Worm (Caenorhabditis elegans) whole organism, L2 larva: Measurements from ENCODE around the gene C27H5.6.

Experiments used
- C34F6.9 ChIP-seq: fragments of 150-350 bp; optimal IDR thresholded peaks from 2 replicates; lab custom pipeline; 2014; ENCODE audit warnings: missing biosample characterization, missing genetic modification characterization
- ZK546.5 ChIP-seq: sonication (generic microtip); optimal IDR thresholded peaks from 2 replicates; lab custom pipeline; 2017; ENCODE audit warnings: missing biosample characterization, missing genetic modification characterization
- aly-2 ChIP-seq: fragments of 150-350 bp; optimal IDR thresholded peaks from 2 replicates; lab custom pipeline; 2014; ENCODE audit warnings: missing biosample characterization, missing genetic modification characterization
- blmp-1 ChIP-seq: sonication (generic microtip); optimal IDR thresholded peaks from 2 replicates; lab custom pipeline; 2017; ENCODE audit warnings: missing genetic modification characterization, mild to moderate bottlenecking, missing compliant biosample characterization, antibody characterized with exemption, moderate library complexity; ENCODE audit not compliant: insufficient read depth
- ceh-16 ChIP-seq: fragments of 150-350 bp; optimal IDR thresholded peaks from 2 replicates; lab custom pipeline; 2014; ENCODE audit warnings: missing biosample characterization, missing genetic modification characterization
- ceh-82 ChIP-seq: fragments of 150-350 bp; optimal IDR thresholded peaks from 2 replicates; lab custom pipeline; 2014; ENCODE audit warnings: missing biosample characterization, missing genetic modification characterization
- crh-2 ChIP-seq: sonication (generic microtip); optimal IDR thresholded peaks from 2 replicates; lab custom pipeline; 2017; ENCODE audit warnings: missing biosample characterization, missing genetic modification characterization
- egl-27 ChIP-seq: sonication (generic microtip); optimal IDR thresholded peaks from 3 replicates; lab custom pipeline; 2017; ENCODE audit warnings: missing biosample characterization, missing genetic modification reagents, missing genetic modification characterization
- elt-1 ChIP-seq: fragments of 150-350 bp; optimal IDR thresholded peaks from 2 replicates; lab custom pipeline; 2014; ENCODE audit warnings: missing biosample characterization, missing genetic modification characterization
- fos-1 ChIP-seq: fragments of 150-350 bp; optimal IDR thresholded peaks from 2 replicates; lab custom pipeline; 2014; ENCODE audit warnings: missing biosample characterization, missing genetic modification characterization
- gmeb-1 ChIP-seq: fragments of 150-350 bp; optimal IDR thresholded peaks from 2 replicates; lab custom pipeline; 2014; ENCODE audit warnings: missing biosample characterization, missing genetic modification characterization
- lin-11 ChIP-seq: fragments of 150-350 bp; sonication (generic microtip); optimal IDR thresholded peaks from 2 replicates; lab custom pipeline; 2014; ENCODE audit warnings: missing biosample characterization, missing genetic modification characterization, inconsistent platforms, mixed read lengths
- lin-13 ChIP-seq: fragments of 150-350 bp; optimal IDR thresholded peaks from 2 replicates; lab custom pipeline; 2014; ENCODE audit warnings: missing biosample characterization, missing genetic modification reagents, missing genetic modification characterization
- lsy-2 ChIP-seq, 2 experiments: fragments of 150-350 bp in 1 of 2; sonication (generic microtip) in 1 of 2; optimal IDR thresholded peaks; 2 replicates each; lab custom pipeline; 2014 to 2017; ENCODE audit warnings: missing biosample characterization in 2 of 2, missing genetic modification characterization in 2 of 2
- mab-5 ChIP-seq: fragments of 150-350 bp; optimal IDR thresholded peaks from 2 replicates; lab custom pipeline; 2014; ENCODE audit warnings: missing biosample characterization, missing genetic modification characterization
- mbf-1 ChIP-seq: sonication (generic microtip); optimal IDR thresholded peaks from 2 replicates; lab custom pipeline; 2017; ENCODE audit warnings: missing biosample characterization, missing genetic modification characterization
- mdl-1 ChIP-seq, 2 experiments: fragments of 150-350 bp in 1 of 2; sonication (generic microtip) in 1 of 2; optimal IDR thresholded peaks; 2 replicates each; lab custom pipeline; 2017; ENCODE audit warnings: missing biosample characterization in 2 of 2, missing genetic modification characterization in 2 of 2
- nhr-10 ChIP-seq: sonication (generic microtip); optimal IDR thresholded peaks from 2 replicates; lab custom pipeline; 2017; ENCODE audit warnings: missing biosample characterization, missing genetic modification characterization
- nhr-11 ChIP-seq: fragments of 150-350 bp; optimal IDR thresholded peaks from 2 replicates; lab custom pipeline; 2014; ENCODE audit warnings: missing biosample characterization, missing genetic modification characterization
- nhr-129 ChIP-seq: fragments of 150-350 bp; optimal IDR thresholded peaks from 2 replicates; lab custom pipeline; 2014; ENCODE audit warnings: missing biosample characterization, missing genetic modification characterization
- nhr-21 ChIP-seq: fragments of 150-350 bp; optimal IDR thresholded peaks from 2 replicates; lab custom pipeline; 2014; ENCODE audit warnings: missing biosample characterization, missing genetic modification characterization
- nhr-23 ChIP-seq: fragments of 150-350 bp; optimal IDR thresholded peaks from 2 replicates; lab custom pipeline; 2014; ENCODE audit warnings: missing biosample characterization, missing genetic modification reagents, missing genetic modification characterization
- nhr-237 ChIP-seq: fragments of 150-350 bp; optimal IDR thresholded peaks from 2 replicates; lab custom pipeline; 2014; ENCODE audit warnings: missing biosample characterization, missing genetic modification characterization
- nhr-25 ChIP-seq: fragments of 150-350 bp; sonication (generic microtip); optimal IDR thresholded peaks from 3 replicates; lab custom pipeline; 2014; ENCODE audit warnings: missing biosample characterization, missing genetic modification characterization
- peb-1 ChIP-seq: fragments of 150-350 bp; optimal IDR thresholded peaks from 2 replicates; lab custom pipeline; 2014; ENCODE audit warnings: missing biosample characterization, missing genetic modification characterization
- sem-4 ChIP-seq: fragments of 150-350 bp; optimal IDR thresholded peaks from 2 replicates; lab custom pipeline; 2014; ENCODE audit warnings: missing biosample characterization, missing genetic modification reagents, missing genetic modification characterization
- skn-1 ChIP-seq: sonication (generic microtip); optimal IDR thresholded peaks from 2 replicates; lab custom pipeline; 2017; ENCODE audit warnings: missing biosample characterization, missing genetic modification characterization
- sma-3 ChIP-seq: sonication (generic microtip); optimal IDR thresholded peaks from 2 replicates; lab custom pipeline; 2016; ENCODE audit warnings: missing genetic modification reagents, missing genetic modification characterization, missing compliant biosample characterization
- sma-9 ChIP-seq, 2 experiments: fragments of 150-350 bp in 1 of 2; sonication (generic microtip) in 1 of 2; optimal IDR thresholded peaks; 2 replicates each; lab custom pipeline; 2014 to 2016; ENCODE audit warnings: missing genetic modification characterization in 2 of 2, mild to moderate bottlenecking in 1 of 2, missing biosample characterization in 1 of 2, missing compliant biosample characterization in 1 of 2, missing genetic modification reagents in 1 of 2, moderate library complexity in 1 of 2
- snpc-4 ChIP-seq: fragments of 150-350 bp; optimal IDR thresholded peaks from 2 replicates; lab custom pipeline; 2014; ENCODE audit warnings: missing biosample characterization, missing genetic modification characterization
- unc-55 ChIP-seq: fragments of 150-350 bp; sonication (generic microtip); optimal IDR thresholded peaks from 3 replicates; lab custom pipeline; 2014; ENCODE audit warnings: missing biosample characterization, missing genetic modification reagents, missing genetic modification characterization
- ztf-11 ChIP-seq: sonication (generic microtip); optimal IDR thresholded peaks from 2 replicates; lab custom pipeline; 2017; ENCODE audit warnings: missing biosample characterization, missing genetic modification characterization
- ztf-4 ChIP-seq: fragments of 150-350 bp; optimal IDR thresholded peaks from 2 replicates; lab custom pipeline; 2014; ENCODE audit warnings: missing biosample characterization, missing genetic modification characterization

C27H5.6 gene

ce11 chrII:7148099-7148498 is 38.9 kb downstream of the C27H5.6 start, which contains the start of gene T07F8.1:
Gene T07F8.1, plus strand, starts transcription at chrII:7148399.
- TF ChIP-seq nhr-129 (tag; lab: Kevin White, UChicago): no peak

- TF ChIP-seq mbf-1 (tag; lab: Kevin White, UChicago): no peak
- no peak for TF ChIP-seq aly-2 (tag; lab: Kevin White, UChicago)
- TF ChIP-seq fos-1 (tag; lab: Kevin White, UChicago): no peak
- no peak for TF ChIP-seq peb-1 (tag; lab: Kevin White, UChicago)
- TF ChIP-seq nhr-11 (tag; lab: Kevin White, UChicago): no peak
- no peak for TF ChIP-seq sma-9 (GFP tag; optimal IDR thresholded peaks at IDR 0.05; lab: Kevin White, UChicago)
- no peak for TF ChIP-seq sma-9 (tag; optimal IDR thresholded peaks at IDR 0.05; lab: Kevin White, UChicago)
- TF ChIP-seq snpc-4 (tag; lab: Kevin White, UChicago): no peak
- TF ChIP-seq nhr-23 (tag; lab: Kevin White, UChicago): no peak
- no peak for TF ChIP-seq mdl-1 (tag; optimal IDR thresholded peaks at IDR 0.05; lab: Kevin White, UChicago)
- TF ChIP-seq nhr-237 (tag; lab: Kevin White, UChicago): no peak
- peak; percentile 28 for TF ChIP-seq nhr-25 (tag; lab: Kevin White, UChicago)
- peak; percentile 29 for TF ChIP-seq gmeb-1
- TF ChIP-seq lin-13 (GFP tag; lab: Kevin White, UChicago): peak; percentile 39
- TF ChIP-seq crh-2 (tag; lab: Kevin White, UChicago): peak; percentile 29
- TF ChIP-seq blmp-1 (tag; lab: Kevin White, UChicago): no peak
- TF ChIP-seq C34F6.9: peak; percentile 62
- peak; percentile 14 to 80 for TF ChIP-seq lsy-2 (tag; optimal IDR thresholded peaks at IDR 0.05; lab: Kevin White, UChicago)
Measured at ce11 chrII:7147550-7147949, 39.5 kb downstream of the C27H5.6 start.

DNA sequence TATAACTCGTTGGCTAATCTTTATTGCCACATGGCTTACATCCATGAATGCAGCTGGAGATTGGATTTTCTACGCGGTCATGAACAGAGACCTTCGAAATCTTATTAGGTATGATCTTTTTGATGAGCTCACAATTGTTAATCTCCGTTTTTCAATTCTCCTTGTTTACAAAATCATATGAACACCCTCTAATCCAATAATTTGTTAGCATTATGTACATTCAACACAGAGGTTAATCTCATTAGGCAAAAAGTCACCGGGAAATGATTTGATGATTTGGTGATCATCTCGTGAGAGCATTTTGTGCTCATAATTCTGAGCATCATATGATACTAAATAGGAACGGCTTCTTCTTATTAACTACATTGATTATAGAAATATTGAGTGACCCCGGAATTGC is 40.8 kb downstream of the C27H5.6 start:
- TF ChIP-seq lin-11 (tag; lab: Kevin White, UChicago): no peak
- no peak for TF ChIP-seq nhr-237 (tag; lab: Kevin White, UChicago)
- TF ChIP-seq gmeb-1: no peak
- TF ChIP-seq sma-3: no peak
- TF ChIP-seq unc-55 (GFP tag; lab: Kevin White, UChicago): no peak
- TF ChIP-seq C34F6.9: no peak
- TF ChIP-seq ztf-11: no peak
- no peak for TF ChIP-seq crh-2 (tag; lab: Kevin White, UChicago)
- TF ChIP-seq sem-4: no peak
- no peak for TF ChIP-seq nhr-21
- no peak for TF ChIP-seq nhr-129 (tag; lab: Kevin White, UChicago)

DNA sequence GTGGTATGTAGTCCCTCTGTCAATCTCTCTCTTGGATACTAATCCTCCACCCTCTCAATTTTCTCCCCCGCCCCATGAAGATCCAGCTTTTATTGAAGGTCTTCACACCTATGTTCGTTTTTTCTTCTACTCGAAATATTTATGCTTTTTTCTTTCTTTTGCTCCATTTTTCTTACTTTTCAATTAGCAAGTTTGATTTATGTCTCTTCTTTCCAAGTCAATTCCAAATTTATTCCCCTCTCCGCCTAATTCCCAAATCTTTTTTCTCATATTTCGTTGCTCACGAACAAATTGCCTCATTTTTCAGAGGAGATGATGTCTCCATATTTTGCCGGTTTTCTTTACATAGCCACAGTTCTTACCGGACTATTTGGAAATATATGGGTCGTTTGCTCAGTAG is 42.7 kb downstream of the C27H5.6 start, which contains the start of gene npr-31:
npr-31 (plus strand) TSS at position 301 of the 400 bp plus-strand sequence.
- no peak for TF ChIP-seq skn-1
- TF ChIP-seq sem-4: no peak
- TF ChIP-seq sma-3: no peak
- no peak for TF ChIP-seq ceh-82
- no peak for TF ChIP-seq peb-1 (tag; lab: Kevin White, UChicago)
- no peak for TF ChIP-seq elt-1 (tag; lab: Kevin White, UChicago)
- TF ChIP-seq gmeb-1: no peak
- TF ChIP-seq ztf-11: no peak
- TF ChIP-seq blmp-1 (tag; lab: Kevin White, UChicago): no peak
- no peak for TF ChIP-seq lin-13 (GFP tag; lab: Kevin White, UChicago)
- no peak for TF ChIP-seq ztf-4 (tag; lab: Kevin White, UChicago)
- no peak for TF ChIP-seq mbf-1 (tag; lab: Kevin White, UChicago)
- TF ChIP-seq mab-5 (tag; lab: Kevin White, UChicago): no peak
- TF ChIP-seq mdl-1 (tag; optimal IDR thresholded peaks at IDR 0.05; lab: Kevin White, UChicago): no peak

- TF ChIP-seq egl-27 (tag; lab: Kevin White, UChicago): no peak
- TF ChIP-seq sma-3: no peak
- no peak for TF ChIP-seq ceh-16
- no peak for TF ChIP-seq ZK546.5 (tag; lab: Kevin White, UChicago)
- no peak for TF ChIP-seq mab-5 (tag; lab: Kevin White, UChicago)
- TF ChIP-seq nhr-10 (tag; lab: Kevin White, UChicago): no peak
- TF ChIP-seq ztf-4 (tag; lab: Kevin White, UChicago): no peak
- no peak for TF ChIP-seq lin-11 (tag; lab: Kevin White, UChicago)
- TF ChIP-seq fos-1 (tag; lab: Kevin White, UChicago): peak; percentile 67
- TF ChIP-seq sma-9 (GFP tag; optimal IDR thresholded peaks at IDR 0.05; lab: Kevin White, UChicago): peak; percentile 54
- no peak for TF ChIP-seq sma-9 (tag; optimal IDR thresholded peaks at IDR 0.05; lab: Kevin White, UChicago)
Measured at ce11 chrII:7139064-7139463, 47.9 kb downstream of the C27H5.6 start.
